Worm (Caenorhabditis elegans) whole organism, midembryonic: Measurements from ENCODE around the gene Y46E12BL.2.
A peak's percentile ranks its signal among the peaks of the same experiment; 100 is the strongest.

Experiments
- T22C8.4 ChIP-seq: fragments of 200-800 bp; sonication (Bioruptor generic); IDR thresholded peaks from 2 replicates; pipeline ENCODE4 v1.3.6; 2022; ENCODE audit warnings: missing genetic modification characterization, missing compliant biosample characterization
- cog-1 ChIP-seq: sonication (generic microtip); optimal IDR thresholded peaks from 2 replicates; lab custom pipeline; 2016; ENCODE audit warnings: missing genetic modification characterization, missing compliant biosample characterization
- flt-1 ChIP-seq: fragments of 200-800 bp; sonication (Bioruptor generic); IDR thresholded peaks from 2 replicates; pipeline ENCODE4 v1.3.6; 2022; ENCODE audit warnings: missing genetic modification characterization, missing compliant biosample characterization
- klf-2 ChIP-seq: fragments of 200-800 bp; sonication (Bioruptor generic); conservative IDR thresholded peaks from 2 replicates; pipeline ENCODE4 v1.3.6; 2022; ENCODE audit warnings: missing genetic modification reagents, missing genetic modification characterization, missing compliant biosample characterization
- med-1 ChIP-seq: sonication (generic microtip); optimal IDR thresholded peaks from 2 replicates; lab custom pipeline; 2017; ENCODE audit warnings: missing genetic modification characterization, mild to moderate bottlenecking, missing compliant biosample characterization, antibody characterized with exemption, missing genetic modification reagents; ENCODE audit not compliant: insufficient read depth
- ref-1 ChIP-seq: fragments of 200-800 bp; sonication (Bioruptor generic); conservative IDR thresholded peaks from 2 replicates; pipeline ENCODE4 v1.3.6; 2022; ENCODE audit warnings: missing genetic modification reagents, missing genetic modification characterization, missing compliant biosample characterization
- tab-1 ChIP-seq: fragments of 200-800 bp; sonication (Bioruptor generic); IDR thresholded peaks from 2 replicates; pipeline ENCODE4 v1.3.6; 2022; ENCODE audit warnings: missing genetic modification characterization, missing compliant biosample characterization
- ztf-23 ChIP-seq: fragments of 200-800 bp; sonication (Bioruptor generic); IDR thresholded peaks from 2 replicates; pipeline ENCODE4 v1.3.6; 2022; ENCODE audit warnings: missing genetic modification reagents, missing genetic modification characterization, missing compliant biosample characterization
- ztf-29 ChIP-seq: fragments of 200-800 bp; sonication (Bioruptor generic); IDR thresholded peaks from 2 replicates; pipeline ENCODE4 v1.3.6; 2022; ENCODE audit warnings: missing genetic modification reagents, missing genetic modification characterization, missing compliant biosample characterization

The Y46E12BL.2 gene

ce11 chrII:15244870-15245269, 12.1 kb downstream of the Y46E12BL.2 start:
- TF ChIP-seq ztf-23 (GFP tag; lab: Robert Waterston, UW) (no peak), flt-1 (GFP tag; lab: Robert Waterston, UW) (no peak), ref-1 (GFP tag; lab: Robert Waterston, UW) (no peak)

- TF ChIP-seq T22C8.4 (no peak), ztf-23 (GFP tag; lab: Robert Waterston, UW) (no peak), flt-1 (GFP tag; lab: Robert Waterston, UW) (no peak), tab-1 (no peak), ztf-29 (GFP tag; lab: Robert Waterston, UW) (no peak), ref-1 (GFP tag; lab: Robert Waterston, UW) (no peak)
These were observed 18.8 kb downstream of the Y46E12BL.2 start, which contains the start of gene tig-3 for ce11 chrII:15251593-15251992. TSS of gene tig-3 (minus strand) at chrII:15251792.

ce11 chrII:15253980-15254493, 21.3 kb downstream of the Y46E12BL.2 start:
- no peak for TF ChIP-seq tab-1

- TF ChIP-seq flt-1 (GFP tag; lab: Robert Waterston, UW): 0 out of 2 replicates have a peak, but pooled peaks have one; percentile 32
- TF ChIP-seq cog-1 (tag; lab: Kevin White, UChicago): peak; percentile 64
- TF ChIP-seq ref-1 (GFP tag; lab: Robert Waterston, UW): no peak
- no peak for TF ChIP-seq klf-2
These were observed 23.1 kb downstream of the Y46E12BL.2 start for ce11 chrII:15255801-15256200.

ce11 chrII:15256932-15257331, 24.2 kb downstream of the Y46E12BL.2 start:
- no peak for TF ChIP-seq flt-1 (GFP tag; lab: Robert Waterston, UW)
- TF ChIP-seq ztf-29 (GFP tag; lab: Robert Waterston, UW): no peak
- no peak for TF ChIP-seq T22C8.4
- no peak for TF ChIP-seq med-1 (GFP tag; lab: Kevin White, UChicago)
- no peak for TF ChIP-seq klf-2
- TF ChIP-seq tab-1: no peak
- TF ChIP-seq ztf-23 (GFP tag; lab: Robert Waterston, UW): no peak
- TF ChIP-seq ref-1 (GFP tag; lab: Robert Waterston, UW): no peak
- no peak for TF ChIP-seq cog-1 (tag; lab: Kevin White, UChicago)

- TF ChIP-seq tab-1: no peak
These were observed 25.9 kb downstream of the Y46E12BL.2 start for ce11 chrII:15258668-15259067.

- TF ChIP-seq ztf-23 (GFP tag; lab: Robert Waterston, UW) (no peak), tab-1 (no peak), cog-1 (tag; lab: Kevin White, UChicago) (no peak), T22C8.4 (no peak), ref-1 (GFP tag; lab: Robert Waterston, UW) (no peak), ztf-29 (GFP tag; lab: Robert Waterston, UW) (no peak), flt-1 (GFP tag; lab: Robert Waterston, UW) (no peak), med-1 (GFP tag; lab: Kevin White, UChicago) (no peak), klf-2 (no peak)
These were observed 27.8 kb downstream of the Y46E12BL.2 start for ce11 chrII:15260551-15260950.

- TF ChIP-seq flt-1 (GFP tag; lab: Robert Waterston, UW) (no peak), ref-1 (GFP tag; lab: Robert Waterston, UW) (no peak), med-1 (GFP tag; lab: Kevin White, UChicago) (no peak), tab-1 (0 out of 2 replicates have a peak, but pooled peaks have one; percentile 42), ztf-23 (GFP tag; lab: Robert Waterston, UW) (0 out of 2 replicates have a peak, but pooled peaks have one; percentile 66)
These were observed 28.3 kb downstream of the Y46E12BL.2 start for ce11 chrII:15261082-15261481.

- TF ChIP-seq med-1 (GFP tag; lab: Kevin White, UChicago) (no peak), ztf-23 (GFP tag; lab: Robert Waterston, UW) (0 out of 2 replicates have a peak, but pooled peaks have one; percentile 40), klf-2 (no peak), ref-1 (GFP tag; lab: Robert Waterston, UW) (no peak), ztf-29 (GFP tag; lab: Robert Waterston, UW) (peak; percentile 52; the same call in 1 of the 2 replicates), cog-1 (tag; lab: Kevin White, UChicago) (peak; percentile 77), tab-1 (no peak), flt-1 (GFP tag; lab: Robert Waterston, UW) (no peak)
These were observed 30.5 kb downstream of the Y46E12BL.2 start for ce11 chrII:15263054-15263755.

ce11 chrII:15264593-15264992, 31.8 kb downstream of the Y46E12BL.2 start:
- TF ChIP-seq flt-1 (GFP tag; lab: Robert Waterston, UW) (no peak), ztf-23 (GFP tag; lab: Robert Waterston, UW) (no peak), tab-1 (no peak), med-1 (GFP tag; lab: Kevin White, UChicago) (no peak), ref-1 (GFP tag; lab: Robert Waterston, UW) (no peak), T22C8.4 (no peak), klf-2 (no peak), cog-1 (tag; lab: Kevin White, UChicago) (no peak), ztf-29 (GFP tag; lab: Robert Waterston, UW) (no peak)
